Fruit fly (Drosophila melanogaster) whole organism, embryonic: ENCODE measurements around the gene TTLL6B.

Experiments used
- Atf-2 ChIP-seq: fragments of 200-800 bp; sonication (Bioruptor generic); optimal IDR thresholded peaks from 2 replicates; lab custom pipeline; 2016; ENCODE audit warnings: missing biosample characterization, missing genetic modification characterization
- Bteb2 ChIP-seq: fragments of 200-800 bp; sonication (Bioruptor generic); optimal IDR thresholded peaks from 2 replicates; lab custom pipeline; 2016; ENCODE audit warnings: missing biosample characterization, missing genetic modification characterization
- C15 ChIP-seq: fragments of 200-800 bp; sonication (Bioruptor generic); IDR thresholded peaks from 3 replicates; pipeline ENCODE4 v1.3.6; 2022; ENCODE audit warnings: missing biosample characterization, missing genetic modification characterization
- CG11456 ChIP-seq: fragments of 200-800 bp; sonication (Bioruptor generic); IDR thresholded peaks from 3 replicates; pipeline ENCODE4 v1.3.6; 2022; ENCODE audit warnings: missing biosample characterization, missing genetic modification characterization
- CG1233 ChIP-seq: fragments of 200-800 bp; sonication (Bioruptor generic); optimal IDR thresholded peaks from 4 replicates; lab custom pipeline; 2018; ENCODE audit warnings: missing biosample characterization, mild to moderate bottlenecking, missing genetic modification characterization
- CG16815 ChIP-seq: fragments of 200-800 bp; sonication (Bioruptor generic); optimal IDR thresholded peaks from 3 replicates; lab custom pipeline; 2017; ENCODE audit warnings: missing biosample characterization, mild to moderate bottlenecking, missing genetic modification characterization
- CG17359 ChIP-seq: fragments of 200-800 bp; sonication (Bioruptor generic); optimal IDR thresholded peaks from 3 replicates; lab custom pipeline; 2018; ENCODE audit warnings: missing biosample characterization, mild to moderate bottlenecking, missing genetic modification characterization, moderate library complexity
- CG17829 ChIP-seq: fragments of 200-800 bp; optimal IDR thresholded peaks from 2 replicates; lab custom pipeline; 2019; ENCODE audit warnings: missing biosample characterization, mild to moderate bottlenecking, missing genetic modification characterization, moderate library complexity
- CG2199 ChIP-seq: fragments of 200-800 bp; sonication (Bioruptor generic); IDR thresholded peaks from 3 replicates; pipeline ENCODE4 v1.3.6; 2022; ENCODE audit warnings: missing biosample characterization, missing genetic modification characterization
- CG30431 ChIP-seq: fragments of 200-800 bp; sonication (Bioruptor generic); optimal IDR thresholded peaks from 2 replicates; lab custom pipeline; 2017; ENCODE audit warnings: missing biosample characterization, missing genetic modification characterization
- CG6254 ChIP-seq: fragments of 200-800 bp; sonication (Bioruptor generic); optimal IDR thresholded peaks from 3 replicates; lab custom pipeline; 2017; ENCODE audit warnings: mild to moderate bottlenecking, missing biosample characterization, missing genetic modification reagents, missing genetic modification characterization
- CG8089 ChIP-seq: fragments of 200-800 bp; sonication (Bioruptor generic); optimal IDR thresholded peaks from 3 replicates; lab custom pipeline; 2016; ENCODE audit warnings: missing biosample characterization, missing genetic modification characterization
- CG8281 ChIP-seq: fragments of 200-800 bp; sonication (Bioruptor generic); optimal IDR thresholded peaks from 2 replicates; lab custom pipeline; 2018; ENCODE audit warnings: missing biosample characterization, mild to moderate bottlenecking, missing genetic modification characterization, moderate library complexity
- CG8944 ChIP-seq: fragments of 200-800 bp; sonication (Bioruptor generic); optimal IDR thresholded peaks from 3 replicates; lab custom pipeline; 2016; ENCODE audit warnings: missing biosample characterization, missing genetic modification characterization
- CG9817 ChIP-seq: fragments of 200-800 bp; sonication (Bioruptor generic); optimal IDR thresholded peaks from 2 replicates; lab custom pipeline; 2018; ENCODE audit warnings: missing biosample characterization, mild to moderate bottlenecking, missing genetic modification characterization, moderate library complexity
- CTCF ChIP-seq: fragments of 200-800 bp; sonication (Bioruptor generic); optimal IDR thresholded peaks from 2 replicates; lab custom pipeline; 2017; ENCODE audit warnings: missing biosample characterization, mild to moderate bottlenecking, missing genetic modification characterization, moderate library complexity
- D19B ChIP-seq: fragments of 200-800 bp; sonication (Bioruptor generic); optimal IDR thresholded peaks from 2 replicates; lab custom pipeline; 2017; ENCODE audit warnings: missing biosample characterization, mild to moderate bottlenecking, missing genetic modification characterization
- Deaf1 ChIP-seq: fragments of 200-800 bp; optimal IDR thresholded peaks from 3 replicates; lab custom pipeline; 2019; ENCODE audit warnings: missing biosample characterization, mild to moderate bottlenecking, missing genetic modification characterization, moderate library complexity
- Eip74EF ChIP-seq, 2 experiments: fragments of 200-800 bp in 1 of 2; fragments of >200 bp in 1 of 2; sonication (Bioruptor generic) in 1 of 2; optimal IDR thresholded peaks; 2 replicates each; lab custom pipeline; 2017 to 2019; ENCODE audit warnings: missing biosample characterization in 2 of 2, missing genetic modification characterization in 2 of 2, mild to moderate bottlenecking in 1 of 2, moderate library complexity in 1 of 2
- Ets65A ChIP-seq: fragments of 200-800 bp; sonication (Bioruptor generic); peaks from one replicate; lab custom pipeline; 2016; ENCODE audit warnings: missing biosample characterization, missing genetic modification characterization
- Fer2 ChIP-seq: fragments of 200-800 bp; sonication (Bioruptor generic); optimal IDR thresholded peaks from 2 replicates; lab custom pipeline; 2018; ENCODE audit warnings: missing biosample characterization, mild to moderate bottlenecking, missing genetic modification characterization, moderate library complexity
- GATAe ChIP-seq: fragments of 200-800 bp; sonication (Bioruptor generic); conservative IDR thresholded peaks from 2 replicates; pipeline ENCODE4 v1.3.6; 2022; ENCODE audit warnings: missing biosample characterization, missing genetic modification characterization
- HLH4C ChIP-seq: fragments of 200-800 bp; sonication (Bioruptor generic); IDR thresholded peaks from 3 replicates; pipeline ENCODE4 v1.3.6; 2022; ENCODE audit warnings: missing biosample characterization, missing genetic modification characterization; ENCODE audit not compliant: partially characterized antibody
- Hand ChIP-seq: fragments of 200-800 bp; sonication (Bioruptor generic); optimal IDR thresholded peaks from 2 replicates; lab custom pipeline; 2017; ENCODE audit warnings: mild to moderate bottlenecking, missing biosample characterization, missing genetic modification reagents, missing genetic modification characterization
- Max ChIP-seq: fragments of 200-800 bp; sonication (Bioruptor generic); optimal IDR thresholded peaks from 2 replicates; lab custom pipeline; 2016; ENCODE audit warnings: missing biosample characterization, mild to moderate bottlenecking, missing genetic modification characterization
- Nf-YA ChIP-seq: fragments of 200-800 bp; sonication (Bioruptor generic); IDR thresholded peaks from 2 replicates; pipeline ENCODE4 v1.3.6; 2022; ENCODE audit warnings: missing biosample characterization, missing genetic modification characterization
- Pdp1 ChIP-seq, 2 experiments: fragments of 200-800 bp; sonication (Bioruptor generic); optimal IDR thresholded peaks; 3 replicates each; lab custom pipeline; 2016; ENCODE audit warnings: missing biosample characterization in 2 of 2, missing genetic modification characterization in 2 of 2, mild to moderate bottlenecking in 1 of 2, moderate library complexity in 1 of 2
- Ssrp ChIP-seq: fragments of 200-800 bp; sonication (Bioruptor generic); optimal IDR thresholded peaks from 2 replicates; lab custom pipeline; 2018; ENCODE audit warnings: missing biosample characterization, mild to moderate bottlenecking, missing genetic modification characterization, moderate library complexity
- ab ChIP-seq: fragments of 200-800 bp; sonication (Bioruptor generic); optimal IDR thresholded peaks from 2 replicates; lab custom pipeline; 2016; ENCODE audit warnings: missing biosample characterization, missing genetic modification characterization
- ara ChIP-seq: fragments of 200-800 bp; sonication (Bioruptor generic); IDR thresholded peaks from 2 replicates; pipeline ENCODE4 v1.3.6; 2022; ENCODE audit warnings: missing biosample characterization, missing genetic modification characterization
- az2 ChIP-seq: fragments of 200-800 bp; sonication (Bioruptor generic); optimal IDR thresholded peaks from 3 replicates; lab custom pipeline; 2016; ENCODE audit warnings: missing biosample characterization, missing genetic modification characterization
- cas ChIP-seq: fragments of 200-800 bp; sonication (Bioruptor generic); IDR thresholded peaks from 2 replicates; pipeline ENCODE4 v1.3.6; 2022; ENCODE audit warnings: missing biosample characterization, missing genetic modification characterization
- cwo ChIP-seq: fragments of 200-800 bp; sonication (Bioruptor generic); optimal IDR thresholded peaks from 3 replicates; lab custom pipeline; 2017; ENCODE audit warnings: missing biosample characterization, missing genetic modification characterization, mild to moderate bottlenecking, moderate library complexity, missing genetic modification reagents
- danr ChIP-seq: fragments of 200-800 bp; sonication (Bioruptor generic); IDR thresholded peaks from 2 replicates; pipeline ENCODE4 v1.3.6; 2022; ENCODE audit warnings: missing biosample characterization, missing genetic modification characterization
- dm ChIP-seq: fragments of 200-800 bp; sonication (Bioruptor generic); optimal IDR thresholded peaks from 3 replicates; lab custom pipeline; 2016; ENCODE audit warnings: missing biosample characterization, missing genetic modification characterization
- dmrt11E ChIP-seq: fragments of 200-800 bp; sonication (Bioruptor generic); optimal IDR thresholded peaks from 3 replicates; lab custom pipeline; 2018; ENCODE audit warnings: missing biosample characterization, mild to moderate bottlenecking, missing genetic modification characterization, moderate library complexity
- en ChIP-seq: fragments of 200-800 bp; sonication (Bioruptor generic); optimal IDR thresholded peaks from 2 replicates; lab custom pipeline; 2016; ENCODE audit warnings: missing biosample characterization, missing genetic modification characterization
- eve ChIP-seq, 2 experiments: fragments of >200 bp; optimal IDR thresholded peaks; 2 replicates each; lab custom pipeline; 2017; ENCODE audit warnings: missing biosample characterization in 2 of 2, missing genetic modification characterization in 2 of 2
- kni ChIP-seq: fragments of 200-800 bp; sonication (Bioruptor generic); optimal IDR thresholded peaks from 3 replicates; lab custom pipeline; 2017; ENCODE audit warnings: mild to moderate bottlenecking, missing biosample characterization, missing genetic modification reagents, missing genetic modification characterization
- knrl ChIP-seq: fragments of 200-800 bp; sonication (Bioruptor generic); IDR thresholded peaks from 3 replicates; pipeline ENCODE4 v1.3.6; 2022; ENCODE audit warnings: missing biosample characterization, missing genetic modification characterization; ENCODE audit not compliant: partially characterized antibody
- luna ChIP-seq: fragments of 200-800 bp; sonication (Bioruptor generic); optimal IDR thresholded peaks from 2 replicates; lab custom pipeline; 2016; ENCODE audit warnings: missing biosample characterization, missing genetic modification characterization
- otp ChIP-seq: fragments of 200-800 bp; sonication (Bioruptor generic); IDR thresholded peaks from 3 replicates; pipeline ENCODE4, ENCODE4 v1.3.6; 2022; ENCODE audit warnings: missing biosample characterization, missing genetic modification characterization
- sima ChIP-seq: fragments of 200-800 bp; sonication (Bioruptor generic); optimal IDR thresholded peaks from 2 replicates; lab custom pipeline; 2016; ENCODE audit warnings: missing biosample characterization, missing genetic modification characterization
- sisA ChIP-seq: fragments of 200-800 bp; sonication (Bioruptor generic); IDR thresholded peaks from 2 replicates; pipeline ENCODE4 v1.3.6; 2022; ENCODE audit warnings: missing biosample characterization, missing genetic modification characterization
- ssp ChIP-seq: fragments of 200-800 bp; sonication (Bioruptor generic); IDR thresholded peaks from 2 replicates; pipeline ENCODE4 v1.3.6; 2022; ENCODE audit warnings: missing biosample characterization, missing genetic modification characterization
- tgo ChIP-seq: fragments of 200-800 bp; sonication (Bioruptor generic); IDR thresholded peaks from 3 replicates; pipeline ENCODE4 v1.3.6; 2022; ENCODE audit warnings: missing biosample characterization, missing genetic modification characterization
- tio ChIP-seq: fragments of 200-800 bp; sonication (Bioruptor generic); optimal IDR thresholded peaks from 2 replicates; lab custom pipeline; 2017; ENCODE audit warnings: missing biosample characterization, missing genetic modification characterization, inconsistent platforms
- unpg ChIP-seq: fragments of 200-800 bp; sonication (Bioruptor generic); optimal IDR thresholded peaks from 3 replicates; lab custom pipeline; 2018; ENCODE audit warnings: missing biosample characterization, mild to moderate bottlenecking, missing genetic modification characterization, moderate library complexity
- z ChIP-seq: fragments of 200-800 bp; sonication (Bioruptor generic); IDR thresholded peaks from 3 replicates; pipeline ENCODE4 v1.3.6; 2022; ENCODE audit warnings: missing biosample characterization, missing genetic modification characterization
- zen2 ChIP-seq: fragments of 200-800 bp; sonication (Bioruptor generic); IDR thresholded peaks from 3 replicates; pipeline ENCODE4 v1.3.6; 2022; ENCODE audit warnings: missing biosample characterization, missing genetic modification characterization; ENCODE audit not compliant: partially characterized antibody

Gene TTLL6B

dm6 chr3R:27238438-27239301, 12.1 kb downstream of the TTLL6B start, which contains the start of the genes CG31064 and PolA2 (continued):
- TF ChIP-seq tio (GFP tag; lab: Kevin White, UChicago) = no peak
- TF ChIP-seq CTCF = peak; percentile 14
- no peak for TF ChIP-seq CG1233 (GFP tag; lab: Kevin White, UChicago)
- TF ChIP-seq CG9817 (tag; lab: Kevin White, UChicago) = no peak
- no peak for TF ChIP-seq C15 (GFP tag; lab: Robert Waterston, UW)
- no peak for TF ChIP-seq luna (GFP tag; lab: Kevin White, UChicago)
- TF ChIP-seq CG2199 (GFP tag; lab: Robert Waterston, UW) = no peak
- peak; percentile 42 for TF ChIP-seq dm (GFP tag; lab: Kevin White, UChicago)
- TF ChIP-seq CG6254 (GFP tag; lab: Kevin White, UChicago) = no peak
- no peak for TF ChIP-seq Eip74EF (GFP tag; optimal IDR thresholded peaks at IDR 0.05; lab: Kevin White, UChicago)
- peak; percentile 26 for TF ChIP-seq kni (GFP tag; lab: Kevin White, UChicago)
- no peak for TF ChIP-seq CG11456 (GFP tag; lab: Robert Waterston, UW)
- TF ChIP-seq unpg (GFP tag; lab: Kevin White, UChicago) = no peak
- 0 out of 2 replicates have a peak, but pooled peaks have one; percentile 30 for TF ChIP-seq ssp (GFP tag; lab: Robert Waterston, UW)
- TF ChIP-seq CG17829 = no peak
- TF ChIP-seq Ets65A (GFP tag; lab: Kevin White, UChicago) = no peak
- TF ChIP-seq ab (GFP tag; lab: Kevin White, UChicago) = no peak
- TF ChIP-seq Bteb2 (GFP tag; lab: Kevin White, UChicago) = no peak
- peak; percentile 94 for TF ChIP-seq CG8281
- peak; percentile 90 for TF ChIP-seq zen2
- no peak for TF ChIP-seq CG17359 (tag; lab: Kevin White, UChicago)
- TF ChIP-seq z (GFP tag; lab: Robert Waterston, UW) = no peak
- no peak for TF ChIP-seq D19B (GFP tag; lab: Kevin White, UChicago)
- TF ChIP-seq Nf-YA (GFP tag; lab: Robert Waterston, UW) = no peak
- TF ChIP-seq knrl = peak; percentile 58; the same call in 2 of the 3 replicates
- no peak for TF ChIP-seq Hand
- no peak for TF ChIP-seq otp (GFP tag; lab: Robert Waterston, UW)
- no peak for TF ChIP-seq CG8944 (GFP tag; lab: Kevin White, UChicago)
- TF ChIP-seq Pdp1 (GFP tag; optimal IDR thresholded peaks at IDR 0.05; lab: Kevin White, UChicago) = no peak
- no peak for TF ChIP-seq Deaf1 (tag; lab: Kevin White, UChicago)
- TF ChIP-seq danr = no peak
- no peak for TF ChIP-seq sisA (GFP tag; lab: Robert Waterston, UW)
- no peak for TF ChIP-seq Max
- TF ChIP-seq Atf-2 (GFP tag; lab: Kevin White, UChicago) = no peak
- TF ChIP-seq eve (GFP tag; optimal IDR thresholded peaks at IDR 0.05; lab: Kevin White, UChicago) = no peak
- TF ChIP-seq HLH4C (GFP tag; lab: Robert Waterston, UW) = peak; percentile 91
- TF ChIP-seq cwo (GFP tag; lab: Kevin White, UChicago) = no peak
- no peak for TF ChIP-seq Ssrp
- TF ChIP-seq az2 (GFP tag; lab: Kevin White, UChicago) = no peak
- no peak for TF ChIP-seq GATAe (GFP tag; lab: Robert Waterston, UW)
- no peak for TF ChIP-seq CG30431 (GFP tag; lab: Kevin White, UChicago)
- no peak for TF ChIP-seq en
- TF ChIP-seq CG8089 (GFP tag; lab: Kevin White, UChicago) = no peak
- no peak for TF ChIP-seq dmrt11E
- TF ChIP-seq cas = no peak
- TF ChIP-seq sima (GFP tag; lab: Kevin White, UChicago) = no peak
- TF ChIP-seq Fer2 (tag; lab: Kevin White, UChicago) = no peak
- TF ChIP-seq ara = 0 out of 2 replicates have a peak, but pooled peaks have one; percentile 35
- no peak for TF ChIP-seq tgo
- no peak for TF ChIP-seq CG16815 (GFP tag; lab: Kevin White, UChicago)
